Worm (Caenorhabditis elegans) whole organism, L2 larva: ENCODE measurements around the gene nhr-86.

Source experiments
- C34F6.9 ChIP-seq: fragments of 150-350 bp; optimal IDR thresholded peaks from 2 replicates; lab custom pipeline; 2014; ENCODE audit warnings: missing biosample characterization, missing genetic modification characterization
- Y55F3AM.14 ChIP-seq: fragments of 200-800 bp; sonication (Bioruptor generic); optimal IDR thresholded peaks from 2 replicates; lab custom pipeline; 2018; ENCODE audit warnings: mild to moderate bottlenecking, missing genetic modification characterization, missing compliant biosample characterization
- alr-1 ChIP-seq: fragments of 150-350 bp; optimal IDR thresholded peaks from 2 replicates; lab custom pipeline; 2014; ENCODE audit warnings: missing biosample characterization, missing genetic modification characterization
- aly-2 ChIP-seq: fragments of 150-350 bp; optimal IDR thresholded peaks from 2 replicates; lab custom pipeline; 2014; ENCODE audit warnings: missing biosample characterization, missing genetic modification characterization
- ama-1 ChIP-seq: fragments of 150-350 bp; optimal IDR thresholded peaks from 2 replicates; lab custom pipeline; 2018; ENCODE audit warnings: inconsistent platforms
- ceh-16 ChIP-seq: fragments of 150-350 bp; optimal IDR thresholded peaks from 2 replicates; lab custom pipeline; 2014; ENCODE audit warnings: missing biosample characterization, missing genetic modification characterization
- dmd-4 ChIP-seq: sonication (generic microtip); optimal IDR thresholded peaks from 2 replicates; lab custom pipeline; 2017; ENCODE audit warnings: missing biosample characterization, missing genetic modification characterization
- egl-27 ChIP-seq: sonication (generic microtip); optimal IDR thresholded peaks from 3 replicates; lab custom pipeline; 2017; ENCODE audit warnings: missing biosample characterization, missing genetic modification reagents, missing genetic modification characterization
- elt-1 ChIP-seq: fragments of 150-350 bp; optimal IDR thresholded peaks from 2 replicates; lab custom pipeline; 2014; ENCODE audit warnings: missing biosample characterization, missing genetic modification characterization
- elt-3 ChIP-seq: sonication (generic microtip); optimal IDR thresholded peaks from 2 replicates; lab custom pipeline; 2017; ENCODE audit warnings: missing biosample characterization, missing genetic modification characterization
- fos-1 ChIP-seq: fragments of 150-350 bp; optimal IDR thresholded peaks from 2 replicates; lab custom pipeline; 2014; ENCODE audit warnings: missing biosample characterization, missing genetic modification characterization
- lin-11 ChIP-seq: fragments of 150-350 bp; sonication (generic microtip); optimal IDR thresholded peaks from 2 replicates; lab custom pipeline; 2014; ENCODE audit warnings: missing biosample characterization, missing genetic modification characterization, inconsistent platforms, mixed read lengths
- lin-13 ChIP-seq: fragments of 150-350 bp; optimal IDR thresholded peaks from 2 replicates; lab custom pipeline; 2014; ENCODE audit warnings: missing biosample characterization, missing genetic modification reagents, missing genetic modification characterization
- lsy-2 ChIP-seq, 2 experiments: fragments of 150-350 bp in 1 of 2; sonication (generic microtip) in 1 of 2; optimal IDR thresholded peaks; 2 replicates each; lab custom pipeline; 2014 to 2017; ENCODE audit warnings: missing biosample characterization in 2 of 2, missing genetic modification characterization in 2 of 2
- mab-5 ChIP-seq: fragments of 150-350 bp; optimal IDR thresholded peaks from 2 replicates; lab custom pipeline; 2014; ENCODE audit warnings: missing biosample characterization, missing genetic modification characterization
- mbf-1 ChIP-seq: sonication (generic microtip); optimal IDR thresholded peaks from 2 replicates; lab custom pipeline; 2017; ENCODE audit warnings: missing biosample characterization, missing genetic modification characterization
- nhr-12 ChIP-seq: fragments of 150-350 bp; optimal IDR thresholded peaks from 2 replicates; lab custom pipeline; 2014; ENCODE audit warnings: missing biosample characterization, missing genetic modification characterization
- nhr-6 ChIP-seq: fragments of 150-350 bp; optimal IDR thresholded peaks from 2 replicates; lab custom pipeline; 2014; ENCODE audit warnings: missing biosample characterization, missing genetic modification characterization
- nhr-77 ChIP-seq: fragments of 150-350 bp; optimal IDR thresholded peaks from 2 replicates; lab custom pipeline; 2014; ENCODE audit warnings: missing biosample characterization, missing genetic modification characterization
- peb-1 ChIP-seq: fragments of 150-350 bp; optimal IDR thresholded peaks from 2 replicates; lab custom pipeline; 2014; ENCODE audit warnings: missing biosample characterization, missing genetic modification characterization
- sem-4 ChIP-seq: fragments of 150-350 bp; optimal IDR thresholded peaks from 2 replicates; lab custom pipeline; 2014; ENCODE audit warnings: missing biosample characterization, missing genetic modification reagents, missing genetic modification characterization
- sma-9 ChIP-seq, 2 experiments: fragments of 150-350 bp in 1 of 2; sonication (generic microtip) in 1 of 2; optimal IDR thresholded peaks; 2 replicates each; lab custom pipeline; 2014 to 2016; ENCODE audit warnings: missing genetic modification characterization in 2 of 2, mild to moderate bottlenecking in 1 of 2, missing biosample characterization in 1 of 2, missing compliant biosample characterization in 1 of 2, missing genetic modification reagents in 1 of 2, moderate library complexity in 1 of 2
- unc-39 ChIP-seq: fragments of 150-350 bp; optimal IDR thresholded peaks from 2 replicates; lab custom pipeline; 2014; ENCODE audit warnings: missing biosample characterization, missing genetic modification characterization
- unc-55 ChIP-seq: fragments of 150-350 bp; sonication (generic microtip); optimal IDR thresholded peaks from 3 replicates; lab custom pipeline; 2014; ENCODE audit warnings: missing biosample characterization, missing genetic modification reagents, missing genetic modification characterization
- zag-1 ChIP-seq: fragments of 150-350 bp; optimal IDR thresholded peaks from 2 replicates; lab custom pipeline; 2014; ENCODE audit warnings: missing biosample characterization, missing genetic modification characterization

The nhr-86 gene

DNA sequence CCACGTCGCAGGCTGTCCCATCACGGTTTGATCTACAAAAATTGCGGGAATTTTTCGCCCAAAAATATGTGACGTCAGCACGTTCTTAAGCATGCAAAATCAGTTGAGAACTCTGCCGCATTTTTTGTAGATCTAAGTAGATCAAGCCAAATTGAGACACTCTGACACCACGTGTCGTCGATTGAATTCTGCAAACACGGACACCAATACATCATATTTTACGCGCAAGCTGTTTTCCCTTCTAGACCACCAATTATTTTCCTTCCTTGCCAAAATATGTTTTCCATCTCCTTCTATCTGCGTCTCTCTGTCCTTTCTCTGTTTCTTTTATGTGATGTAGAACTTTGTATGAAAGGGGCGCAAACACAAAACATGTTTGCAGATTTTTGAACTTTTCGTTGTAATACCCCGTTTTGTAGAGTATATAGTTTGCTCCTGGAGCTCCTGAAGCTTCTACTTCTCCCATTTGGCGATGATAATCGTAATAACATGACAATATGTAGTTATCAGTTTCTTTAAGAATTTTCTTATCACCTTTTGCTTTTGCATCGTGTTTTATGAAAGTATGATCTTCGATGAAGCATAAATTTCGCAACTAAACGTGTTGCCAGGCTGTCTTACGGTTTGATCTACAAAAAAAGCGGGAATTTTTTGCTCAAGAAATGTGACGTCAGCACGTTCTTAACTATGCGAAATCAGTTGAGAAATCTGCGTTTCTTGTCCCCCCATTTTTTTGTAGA lies 10.7 kb downstream of the nhr-86 start:
- TF ChIP-seq sma-9 (GFP tag; optimal IDR thresholded peaks at IDR 0.05; lab: Kevin White, UChicago) (peak; percentile 23), sma-9 (tag; optimal IDR thresholded peaks at IDR 0.05; lab: Kevin White, UChicago) (no peak), fos-1 (tag; lab: Kevin White, UChicago) (peak; percentile 53), lin-13 (no peak), ama-1 (no peak), dmd-4 (tag; lab: Kevin White, UChicago) (no peak), C34F6.9 (tag; lab: Kevin White, UChicago) (peak; percentile 5), elt-1 (tag; lab: Kevin White, UChicago) (no peak), alr-1 (tag; lab: Kevin White, UChicago) (no peak)

DNA sequence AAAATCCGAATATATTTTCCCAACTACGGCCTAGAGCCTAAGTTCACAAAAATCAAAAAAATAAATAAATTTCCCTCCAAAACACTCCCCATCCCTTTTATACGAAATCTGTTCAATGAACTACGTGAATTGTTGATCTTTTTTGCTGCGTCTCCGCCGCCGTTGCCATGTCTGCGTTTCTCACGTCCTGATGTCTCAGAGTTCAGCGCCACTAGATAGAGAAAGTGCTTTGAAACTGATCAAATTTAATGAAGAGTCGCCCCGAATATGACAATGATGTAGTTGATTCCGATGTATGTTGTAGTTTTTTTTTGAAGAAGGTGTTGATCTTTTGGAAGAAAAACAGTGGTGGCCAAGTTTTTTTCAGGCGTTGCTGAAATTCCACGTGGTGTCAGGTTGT lies 12.4 kb downstream of the nhr-86 start:
- TF ChIP-seq egl-27 (tag; lab: Kevin White, UChicago) (no peak), lin-13 (no peak)

DNA sequence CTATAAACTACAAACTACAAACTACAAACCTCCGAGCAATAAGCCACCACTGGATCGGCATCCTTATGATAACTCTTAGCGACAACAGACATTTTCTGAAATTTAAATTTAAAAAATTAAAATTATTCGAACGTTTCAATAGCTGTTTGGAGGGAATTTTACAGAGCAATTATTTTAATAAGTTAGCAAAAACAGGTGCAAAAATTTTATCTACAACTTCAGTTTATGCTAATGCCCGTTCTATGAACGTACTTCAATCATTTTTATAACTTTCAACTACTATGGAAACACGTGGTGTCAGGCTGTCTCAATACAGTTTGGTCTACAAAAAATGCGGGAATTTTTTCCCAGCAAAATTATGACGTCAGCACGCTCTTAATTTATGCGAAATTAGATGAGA lies 13.1 kb downstream of the nhr-86 start, which contains the start of gene comt-5:
Gene comt-5, minus strand, starts transcription at position 101 of the 400 bp plus-strand sequence.
- TF ChIP-seq alr-1 (tag; lab: Kevin White, UChicago) (no peak), elt-1 (tag; lab: Kevin White, UChicago) (no peak), unc-55 (GFP tag; lab: Kevin White, UChicago) (no peak), lin-11 (tag; lab: Kevin White, UChicago) (no peak), lin-13 (no peak)
- TF ChIP-seq, all 48 proteins: peak for 0

DNA sequence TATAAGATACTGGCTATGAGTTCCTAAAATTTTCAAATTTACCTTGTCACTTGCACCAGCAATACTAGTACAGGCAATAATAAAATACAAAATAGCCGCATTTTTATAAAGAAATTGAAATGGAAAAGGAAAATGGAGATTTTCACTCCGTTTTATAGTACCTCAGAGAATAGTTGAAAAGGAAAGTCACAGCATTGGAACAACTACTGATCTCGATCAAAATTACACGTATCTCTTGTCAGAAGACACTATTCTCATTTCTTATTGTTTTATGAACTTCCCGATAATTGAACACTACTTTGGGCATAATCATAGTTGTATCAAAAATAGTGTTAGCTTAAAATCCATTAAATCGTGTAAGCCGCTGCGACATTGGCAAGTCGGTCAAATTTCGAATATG lies 15.1 kb downstream of the nhr-86 start, which contains the start of gene Y40B10A.11:
Gene Y40B10A.11, minus strand, starts transcription at position 101 of the 400 bp plus-strand sequence.
- TF ChIP-seq aly-2 (tag; lab: Kevin White, UChicago) = no peak
- TF ChIP-seq unc-39 = no peak
- no peak for TF ChIP-seq nhr-12 (tag; lab: Kevin White, UChicago)
- no peak for TF ChIP-seq mbf-1
- TF ChIP-seq lin-11 (tag; lab: Kevin White, UChicago) = no peak
- TF ChIP-seq lsy-2 (tag; optimal IDR thresholded peaks at IDR 0.05; lab: Kevin White, UChicago) = no peak
- no peak for TF ChIP-seq nhr-77 (tag; lab: Kevin White, UChicago)

DNA sequence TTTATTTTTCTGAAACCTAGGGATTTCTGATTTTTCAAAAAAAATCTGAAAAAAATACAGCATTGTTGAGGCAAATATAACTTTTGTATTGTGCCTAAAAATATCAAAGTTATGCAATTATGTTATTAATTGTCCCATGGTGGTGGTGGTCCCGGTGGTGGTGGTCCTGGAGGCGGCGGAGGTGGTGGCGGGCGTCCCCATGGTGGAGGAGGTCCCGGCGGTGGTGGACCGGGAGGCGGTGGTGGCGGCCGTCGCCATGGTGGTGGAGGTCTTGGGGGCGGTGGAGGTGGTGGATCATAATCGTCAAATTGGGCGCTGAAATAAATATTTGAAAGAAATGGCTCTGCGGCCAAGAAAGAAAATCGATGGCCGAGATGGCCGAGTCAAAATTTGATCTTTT lies 15.9 kb downstream of the nhr-86 start:
- TF ChIP-seq sem-4 (tag; lab: Kevin White, UChicago) (no peak), peb-1 (tag; lab: Kevin White, UChicago) (no peak), dmd-4 (tag; lab: Kevin White, UChicago) (no peak), lin-13 (no peak), elt-3 (tag; lab: Kevin White, UChicago) (no peak), alr-1 (tag; lab: Kevin White, UChicago) (no peak), Y55F3AM.14 (GFP tag; lab: Kevin White, UChicago) (no peak), fos-1 (tag; lab: Kevin White, UChicago) (no peak), mab-5 (tag; lab: Kevin White, UChicago) (no peak), zag-1 (no peak), ceh-16 (tag; lab: Kevin White, UChicago) (no peak), nhr-6 (tag; lab: Kevin White, UChicago) (no peak)

DNA sequence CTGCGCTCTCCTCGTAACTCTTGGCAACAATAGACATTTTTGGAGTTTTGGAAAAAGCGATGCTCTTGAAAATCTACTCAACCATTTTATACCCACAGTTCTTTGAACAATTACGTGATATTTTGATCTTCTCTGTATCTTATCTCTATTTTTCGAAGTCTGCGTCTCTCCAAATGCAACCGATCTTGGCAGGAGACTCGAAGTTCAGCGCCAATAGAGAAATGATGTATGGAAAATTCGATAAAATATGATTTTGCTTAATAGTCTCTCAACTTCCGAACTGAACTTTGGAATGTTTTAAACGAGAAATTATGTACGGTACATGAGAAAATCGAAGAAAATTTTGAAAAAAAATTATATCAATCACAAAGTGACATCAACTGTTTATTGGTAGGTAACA lies 16.5 kb downstream of the nhr-86 start, which contains the start of gene comt-4:
Gene comt-4, minus strand, starts transcription at position 50 of the 400 bp plus-strand sequence.
- TF ChIP-seq sma-9 (GFP tag; optimal IDR thresholded peaks at IDR 0.05; lab: Kevin White, UChicago) (peak; percentile 71), sma-9 (tag; optimal IDR thresholded peaks at IDR 0.05; lab: Kevin White, UChicago) (no peak), ceh-16 (tag; lab: Kevin White, UChicago) (no peak), fos-1 (tag; lab: Kevin White, UChicago) (peak; percentile 4)

DNA sequence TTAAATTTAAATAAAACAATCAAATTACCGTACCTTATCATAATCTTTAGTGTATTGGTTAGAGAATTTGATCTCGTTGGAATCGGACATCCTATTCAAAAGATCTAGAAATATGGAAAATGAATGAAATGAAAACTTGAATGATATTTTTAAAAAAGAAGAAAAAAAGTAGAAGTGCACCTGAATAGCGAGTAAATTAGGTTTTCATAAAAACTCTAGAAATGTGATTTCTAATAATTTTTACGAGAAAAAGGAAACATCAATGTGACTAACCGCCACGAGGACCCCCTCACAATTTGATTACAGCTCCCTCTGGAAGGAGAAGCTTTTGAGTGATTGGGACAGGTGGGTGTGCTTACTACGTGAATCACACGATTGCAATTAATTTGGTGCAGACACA lies 20.7 kb downstream of the nhr-86 start, which contains the start of gene Y40B10A.5:
Gene Y40B10A.5, minus strand, starts transcription at position 101 of the 400 bp plus-strand sequence.
- no peak for TF ChIP-seq egl-27 (tag; lab: Kevin White, UChicago)
